Worm (Caenorhabditis elegans) whole organism, young adult: Measurements from ENCODE around the gene C54F6.6.

Source experiments
- ama-1 ChIP-seq, 3 experiments: fragments of 150-350 bp in 1 of 3; sonication (generic microtip) in 2 of 3; optimal IDR thresholded peaks; 2 replicates each; lab custom pipeline; 2014 to 2018; ENCODE audit warnings: missing biosample characterization in 2 of 3, missing genetic modification characterization in 2 of 3, missing genetic modification reagents in 2 of 3
- bed-1 ChIP-seq: fragments of 200-800 bp; sonication (Bioruptor generic); IDR thresholded peaks from 2 replicates; pipeline ENCODE4 v1.3.6; 2022; ENCODE audit warnings: missing genetic modification reagents, missing genetic modification characterization, missing compliant biosample characterization
- ceh-40 ChIP-seq: fragments of 200-800 bp; sonication (Bioruptor generic); IDR thresholded peaks from 2 replicates; pipeline ENCODE4 v1.3.6; 2022; ENCODE audit warnings: missing genetic modification characterization, missing compliant biosample characterization
- lin-35 ChIP-seq, 3 experiments: fragments of 150-350 bp in 2 of 3; sonication (generic microtip) in 1 of 3; optimal IDR thresholded peaks; 2 replicates each; lab custom pipeline; 2014 to 2018; ENCODE audit warnings: missing biosample characterization in 3 of 3, missing genetic modification characterization in 3 of 3, missing genetic modification reagents in 3 of 3
- madf-10 ChIP-seq: sonication (generic microtip); optimal IDR thresholded peaks from 2 replicates; lab custom pipeline; 2016; ENCODE audit warnings: mild to moderate bottlenecking, missing genetic modification characterization, missing compliant biosample characterization
- madf-8 ChIP-seq: fragments of 200-800 bp; sonication (Bioruptor generic); conservative IDR thresholded peaks from 2 replicates; pipeline ENCODE4 v1.3.6; 2022; ENCODE audit warnings: missing genetic modification reagents, missing genetic modification characterization, missing compliant biosample characterization
- mes-4 ChIP-seq: sonication (generic microtip); optimal IDR thresholded peaks from 2 replicates; lab custom pipeline; 2016; ENCODE audit warnings: missing genotype, missing genetic modification characterization, missing compliant biosample characterization
- nfya-1 ChIP-seq: sonication (generic microtip); optimal IDR thresholded peaks from 2 replicates; lab custom pipeline; 2017; ENCODE audit warnings: antibody characterized with exemption, missing compliant biosample characterization, missing genetic modification characterization, borderline replicate concordance; ENCODE audit not compliant: insufficient read depth
- nfyb-1 ChIP-seq: fragments of 200-800 bp; sonication (Bioruptor generic); IDR thresholded peaks from 2 replicates; pipeline ENCODE4 v1.3.6; 2022; ENCODE audit warnings: missing genetic modification reagents, missing genetic modification characterization, missing compliant biosample characterization
- nhr-27 ChIP-seq: fragments of 200-800 bp; sonication (Bioruptor generic); optimal IDR thresholded peaks from 2 replicates; lab custom pipeline; 2018; ENCODE audit warnings: mild to moderate bottlenecking, missing genetic modification characterization, moderate library complexity, missing compliant biosample characterization
- sea-2 ChIP-seq: fragments of 200-800 bp; sonication (Bioruptor generic); IDR thresholded peaks from 2 replicates; pipeline ENCODE4 v1.3.6; 2022; ENCODE audit warnings: missing genetic modification characterization, missing compliant biosample characterization
- snpc-4 ChIP-seq, 5 experiments: fragments of 150-350 bp in 1 of 5; sonication (generic microtip) in 4 of 5; optimal IDR thresholded peaks; 2 replicates each; lab custom pipeline; 2014 to 2018; ENCODE audit warnings: missing genetic modification characterization in 5 of 5, missing biosample characterization in 3 of 5, antibody characterized with exemption in 2 of 5, mild to moderate bottlenecking in 2 of 5, missing compliant biosample characterization in 2 of 5, missing genotype in 2 of 5, moderate library complexity in 2 of 5, missing genetic modification reagents in 1 of 5
- somi-1 ChIP-seq: fragments of 200-800 bp; sonication (Bioruptor generic); optimal IDR thresholded peaks from 2 replicates; lab custom pipeline; 2018; ENCODE audit warnings: mild to moderate bottlenecking, missing genetic modification characterization, missing compliant biosample characterization
- unc-62 ChIP-seq: fragments of 150-350 bp; optimal IDR thresholded peaks from 2 replicates; lab custom pipeline; 2014; ENCODE audit warnings: missing biosample characterization, missing genetic modification reagents, missing genetic modification characterization

- TF ChIP-seq nhr-27 (tag; lab: Kevin White, UChicago) (no peak), ama-1 (optimal IDR thresholded peaks at IDR 0.05; lab: Kevin White, UChicago) (no peak), ama-1 (GFP tag; optimal IDR thresholded peaks at IDR 0.05; lab: Kevin White, UChicago) (no peak), bed-1 (GFP tag; lab: Robert Waterston, UW) (no peak), madf-10 (tag; lab: Kevin White, UChicago) (no peak), somi-1 (GFP tag; lab: Kevin White, UChicago) (no peak), nfya-1 (tag; lab: Kevin White, UChicago) (no peak), nfyb-1 (GFP tag; lab: Robert Waterston, UW) (no peak), ceh-40 (GFP tag; lab: Robert Waterston, UW) (no peak), snpc-4 (GFP tag; optimal IDR thresholded peaks at IDR 0.05; lab: Kevin White, UChicago) (no peak), snpc-4 (tag; optimal IDR thresholded peaks at IDR 0.05; lab: Kevin White, UChicago) (no peak), madf-8 (GFP tag; lab: Robert Waterston, UW) (no peak), mes-4 (no peak), sea-2 (GFP tag; lab: Robert Waterston, UW) (no peak), unc-62 (no peak), lin-35 (GFP tag; optimal IDR thresholded peaks at IDR 0.05; lab: Kevin White, UChicago) (no peak)
These were observed 20.2 kb downstream of the C54F6.6 start for ce11 chrV:7543728-7544127.
